Worm (Caenorhabditis elegans): ENCODE results near the gene cnb-1.

cnb-1 gene

ce11 chrV:11424565-11424964, 49.0 kb downstream of the cnb-1 start, which contains the start of gene T26H10.2:
Gene T26H10.2, minus strand, starts transcription at chrV:11424665.
- TF ChIP-seq tbx-11 (GFP tag; IDR thresholded peaks at IDR 0.05) (no peak), ets-7 (tag; optimal IDR thresholded peaks at IDR 0.05) (no peak), pes-1 (GFP tag; IDR thresholded peaks at IDR 0.05) (no peak), ceh-36 (tag; optimal IDR thresholded peaks at IDR 0.05) (no peak), hmbx-1 (tag; optimal IDR thresholded peaks at IDR 0.05) (no peak), ama-1 (optimal IDR thresholded peaks at IDR 0.05) (no peak), F13C5.2 (tag; optimal IDR thresholded peaks at IDR 0.05) (no peak), tra-4 (tag; optimal IDR thresholded peaks at IDR 0.05) (no peak)

Data from whole organism, early embryonic.